Fruit fly (Drosophila melanogaster) S2 (cell line): Measurements from ENCODE around the gene Myt1.

Experiments
- CG8478 ChIP-seq: fragments of >200 bp; optimal IDR thresholded peaks from 2 replicates; lab custom pipeline; 2018
- CTCF ChIP-seq, 2 experiments: fragments of >200 bp; optimal IDR thresholded peaks; 2 replicates each; lab custom pipeline; 2018

- TF ChIP-seq CTCF (optimal IDR thresholded peaks at IDR 0.05; lab: Kevin White, UChicago) (no peak), CG8478 (no peak)
These were observed 47.8 kb downstream of the Myt1 start for dm6 chr3L:5731639-5732038.
